Worm (Caenorhabditis elegans): ENCODE results near the gene col-137.

- TF ChIP-seq cog-1 (tag; optimal IDR thresholded peaks at IDR 0.05) (no peak), flt-1 (GFP tag; IDR thresholded peaks at IDR 0.05) (no peak)
These were observed 977 bp downstream of the col-137 start for ce11 chrIV:16601599-16601998.

All from whole organism, midembryonic.